Worm (Caenorhabditis elegans): Measurements from ENCODE around the gene ZK546.19.
"Not testable (repeated sequence)": the region's sequence is repeated elsewhere in the genome, so short reads cannot be mapped to it uniquely, and the experiment has no call there.

ZK546.19 gene

DNA sequence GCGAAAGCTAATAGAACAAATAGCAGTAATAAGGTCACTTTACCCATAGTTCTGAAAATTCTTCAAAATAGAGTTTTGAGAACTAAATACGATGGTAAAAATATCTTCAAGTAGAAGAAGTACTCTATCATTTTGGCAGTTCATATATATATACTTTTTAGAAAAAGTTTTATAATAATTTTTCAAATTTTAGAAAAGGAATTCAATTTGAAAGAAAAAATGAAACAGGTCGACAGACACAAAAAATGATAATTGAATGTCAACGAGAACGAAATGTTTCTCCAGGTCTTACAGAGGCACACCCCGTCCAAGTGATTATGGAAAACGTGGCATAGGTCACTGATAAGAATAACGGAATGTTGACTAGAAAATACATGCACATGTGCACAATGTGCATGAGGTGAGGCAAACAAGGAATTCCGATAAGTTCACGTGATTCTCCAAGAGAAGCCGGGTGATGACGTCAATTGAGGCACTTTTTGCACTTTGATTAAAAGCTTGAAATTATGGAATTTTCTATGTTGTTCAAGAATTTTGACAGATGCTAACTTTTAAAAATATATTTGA is 16.2 kb upstream of the ZK546.19 start, which contains the start of gene aagr-2 (continued):
- TF ChIP-seq nhr-47 (tag; optimal IDR thresholded peaks at IDR 0.05) (no peak), pax-3 (tag; optimal IDR thresholded peaks at IDR 0.05) (peak; percentile 13), ztf-11 (tag; optimal IDR thresholded peaks at IDR 0.05) (no peak), F16B12.6 (tag; optimal IDR thresholded peaks at IDR 0.05) (no peak), unc-130 (tag; optimal IDR thresholded peaks at IDR 0.05) (no peak), xbp-1 (tag; optimal IDR thresholded peaks at IDR 0.05) (no peak), mdl-1 (tag; optimal IDR thresholded peaks at IDR 0.05) (peak in 1 of 2 experiments; percentile 74), Y116A8C.19 (tag; optimal IDR thresholded peaks at IDR 0.05; ENCODE audit: borderline replicate concordance) (no peak), mep-1 (tag; optimal IDR thresholded peaks at IDR 0.05) (no peak), ztf-4 (tag; optimal IDR thresholded peaks at IDR 0.05) (no peak), grh-1 (GFP tag; IDR thresholded peaks at IDR 0.05) (no peak), C04F5.9 (tag; optimal IDR thresholded peaks at IDR 0.05) (no peak), lin-35 (GFP tag; optimal IDR thresholded peaks at IDR 0.05) (peak in 1 of 2 experiments; percentile 60), nhr-77 (tag; optimal IDR thresholded peaks at IDR 0.05) (no peak), lir-3 (tag; optimal IDR thresholded peaks at IDR 0.05; ENCODE audit: poor library complexity) (no peak), lin-13 (GFP tag; optimal IDR thresholded peaks at IDR 0.05) (no peak), mef-2 (tag; optimal IDR thresholded peaks at IDR 0.05) (no peak), alr-1 (tag; optimal IDR thresholded peaks at IDR 0.05; ENCODE audit: borderline replicate concordance) (no peak), rnt-1 (tag; optimal IDR thresholded peaks at IDR 0.05) (no peak), sptf-1 (tag; optimal IDR thresholded peaks at IDR 0.05) (no peak), zag-1 (tag; optimal IDR thresholded peaks at IDR 0.05) (no peak), pqm-1 (tag; optimal IDR thresholded peaks at IDR 0.05) (peak; percentile 67), jun-1 (tag; optimal IDR thresholded peaks at IDR 0.05) (peak; percentile 19), nhr-20 (tag; optimal IDR thresholded peaks at IDR 0.05) (peak; percentile 37), dsc-1 (tag; optimal IDR thresholded peaks at IDR 0.05) (no peak), nhr-237 (tag; optimal IDR thresholded peaks at IDR 0.05) (no peak), skn-1 (tag; optimal IDR thresholded peaks at IDR 0.05) (no peak)

- no peak for TF ChIP-seq efl-3 (GFP tag; optimal IDR thresholded peaks at IDR 0.05)
- no peak for TF ChIP-seq fkh-4 (tag; optimal IDR thresholded peaks at IDR 0.05; ENCODE audit: borderline replicate concordance)
- no peak for TF ChIP-seq lir-3 (tag; optimal IDR thresholded peaks at IDR 0.05; ENCODE audit: poor library complexity)
- TF ChIP-seq nhr-84 (tag; optimal IDR thresholded peaks at IDR 0.05): no peak
- TF ChIP-seq ets-5 (GFP tag; IDR thresholded peaks at IDR 0.05): no peak
- no peak for TF ChIP-seq aha-1 (tag; optimal IDR thresholded peaks at IDR 0.05)
- TF ChIP-seq nhr-76 (tag; optimal IDR thresholded peaks at IDR 0.05): no peak
Observed at ce11 chrII:4931286-4931685, 10.2 kb upstream of the ZK546.19 start.

- not testable (repeated sequence) for TF ChIP-seq pqm-1, pax-3, swsn-7 (tag; optimal IDR thresholded peaks at IDR 0.05)
Observed at ce11 chrII:4932727-4933126, 8.8 kb upstream of the ZK546.19 start, which contains the start of gene msp-152. Gene msp-152, plus strand, starts transcription at chrII:4933027.

DNA sequence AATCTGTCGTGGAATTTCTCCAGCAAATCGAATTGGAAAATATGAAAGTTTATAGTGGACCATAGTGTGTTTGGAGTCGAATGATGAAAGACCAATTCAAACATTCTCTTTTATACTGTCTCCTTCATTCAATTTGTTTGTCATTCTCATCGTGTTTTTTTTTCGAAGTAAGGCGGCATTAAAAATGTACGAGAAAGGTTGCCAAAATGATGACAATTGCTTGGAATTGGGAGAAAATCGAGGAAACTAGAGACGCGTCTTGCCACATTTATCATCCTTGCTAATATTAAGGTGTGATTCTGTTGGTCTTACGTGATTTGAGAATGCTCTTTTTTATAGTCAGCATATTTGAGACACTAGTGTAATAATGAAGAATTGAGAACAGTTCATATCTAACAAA is 6.6 kb upstream of the ZK546.19 start, which contains the start of gene gst-30:
Gene gst-30, minus strand, starts transcription at position 101 of the 400 bp plus-strand sequence.
- TF ChIP-seq vab-15 (tag; optimal IDR thresholded peaks at IDR 0.05): no peak
- peak; percentile 35 for TF ChIP-seq skn-1 (tag; optimal IDR thresholded peaks at IDR 0.05)

- TF ChIP-seq sup-37 (GFP tag; optimal IDR thresholded peaks at IDR 0.05) (no peak), nhr-90 (tag; optimal IDR thresholded peaks at IDR 0.05; ENCODE audit: poor library complexity) (no peak), nhr-47 (tag; optimal IDR thresholded peaks at IDR 0.05) (no peak), pqm-1 (tag; optimal IDR thresholded peaks at IDR 0.05) (no peak), lir-3 (tag; optimal IDR thresholded peaks at IDR 0.05; ENCODE audit: poor library complexity) (no peak), nhr-85 (tag) (no peak), vab-15 (tag; optimal IDR thresholded peaks at IDR 0.05) (no peak), lin-35 (GFP tag; optimal IDR thresholded peaks at IDR 0.05) (peak in 1 of 2 experiments; percentile 29), nhr-28 (tag; optimal IDR thresholded peaks at IDR 0.05) (no peak), unc-130 (tag; optimal IDR thresholded peaks at IDR 0.05) (no peak), pag-3 (tag; optimal IDR thresholded peaks at IDR 0.05; ENCODE audit: borderline replicate concordance, insufficient read depth) (no peak), fos-1 (tag; optimal IDR thresholded peaks at IDR 0.05) (no peak), unc-86 (tag; optimal IDR thresholded peaks at IDR 0.05) (no peak), fkh-10 (GFP tag; optimal IDR thresholded peaks at IDR 0.05) (no peak), elt-3 (tag; optimal IDR thresholded peaks at IDR 0.05) (no peak), egl-13 (tag; optimal IDR thresholded peaks at IDR 0.05) (no peak), ama-1 (optimal IDR thresholded peaks at IDR 0.05) (no peak)
Observed at ce11 chrII:4935518-4935917, 6.0 kb upstream of the ZK546.19 start, which contains the start of gene ZK546.5. Gene ZK546.5, plus strand, starts transcription at chrII:4935818.

All from whole organism, L1 larva.